Worm (Caenorhabditis elegans): Measurements from ENCODE around the gene fipr-13.

fipr-13 gene

DNA sequence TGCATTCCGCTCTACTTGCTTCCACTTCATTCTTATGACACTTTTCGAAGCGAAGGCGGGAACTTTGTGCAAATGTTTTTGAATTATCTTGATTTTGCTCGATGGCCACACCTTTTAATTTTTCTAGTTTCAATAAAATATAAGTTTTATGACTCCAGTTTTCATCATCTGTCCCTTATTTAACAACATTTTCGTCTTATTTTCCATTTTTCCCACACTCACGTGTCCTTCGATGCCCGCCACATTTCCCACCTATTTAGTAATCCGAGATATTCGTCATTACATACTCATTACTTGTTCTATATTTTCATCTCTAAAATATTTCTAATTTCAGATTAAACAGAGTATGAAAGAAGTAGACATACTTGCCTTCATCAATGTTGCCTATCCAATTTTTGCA lies 30.1 kb downstream of the fipr-13 start, which contains the start of gene srd-49:
Gene srd-49, plus strand, starts transcription at position 301 of the 400 bp plus-strand sequence.
- TF ChIP-seq ama-1 (optimal IDR thresholded peaks at IDR 0.05) (no peak), ceh-9 (tag; optimal IDR thresholded peaks at IDR 0.05) (no peak), pha-4 (tag; optimal IDR thresholded peaks at IDR 0.05) (no peak), nhr-28 (tag; optimal IDR thresholded peaks at IDR 0.05) (no peak), egl-5 (tag; optimal IDR thresholded peaks at IDR 0.05) (no peak)

DNA sequence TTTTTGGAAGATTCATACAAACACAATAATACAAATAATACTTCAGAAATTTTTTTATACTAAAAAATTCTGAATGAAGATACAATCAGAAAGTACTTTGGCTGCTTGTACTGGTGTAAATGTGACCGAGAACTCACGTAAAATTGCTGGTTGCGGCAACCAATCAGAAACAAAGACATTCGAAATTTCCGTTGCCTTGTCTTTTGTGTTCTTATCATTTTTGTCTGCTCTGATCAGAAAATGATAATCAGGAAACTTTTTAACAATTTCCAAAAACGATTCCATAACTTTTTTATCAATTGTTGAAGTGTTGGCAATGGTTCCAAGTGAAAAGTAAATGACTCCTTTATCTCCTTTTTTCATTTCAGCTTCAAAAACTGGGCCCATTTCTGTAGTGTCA lies 32.6 kb downstream of the fipr-13 start:
- TF ChIP-seq nhr-11 (tag; optimal IDR thresholded peaks at IDR 0.05), result no peak
- TF ChIP-seq ztf-11 (tag; optimal IDR thresholded peaks at IDR 0.05), result no peak
- peak; percentile 62 for TF ChIP-seq nfya-1 (tag; optimal IDR thresholded peaks at IDR 0.05; ENCODE audit: insufficient read depth)
- TF ChIP-seq pha-4 (tag; optimal IDR thresholded peaks at IDR 0.05), result peak; percentile 12
- no peak for TF ChIP-seq R02D3.7 (tag; optimal IDR thresholded peaks at IDR 0.05)
- TF ChIP-seq elt-2 (tag; optimal IDR thresholded peaks at IDR 0.05), result peak; percentile 92
- no peak for TF ChIP-seq ceh-82 (tag; optimal IDR thresholded peaks at IDR 0.05)
- peak; percentile 60 for TF ChIP-seq pqm-1 (tag; optimal IDR thresholded peaks at IDR 0.05)

- TF ChIP-seq unc-39 (tag; optimal IDR thresholded peaks at IDR 0.05), result no peak
- no peak for TF ChIP-seq elt-1 (tag; optimal IDR thresholded peaks at IDR 0.05)
- TF ChIP-seq nhr-23 (tag; optimal IDR thresholded peaks at IDR 0.05), result no peak
- no peak for TF ChIP-seq ceh-9 (tag; optimal IDR thresholded peaks at IDR 0.05)
- peak; percentile 61 for TF ChIP-seq elt-2 (tag; optimal IDR thresholded peaks at IDR 0.05)
- TF ChIP-seq ztf-4 (tag; optimal IDR thresholded peaks at IDR 0.05), result no peak
Observed at ce11 chrV:10098429-10098828, 34.1 kb downstream of the fipr-13 start, which contains the start of gene ugt-47. ugt-47 (minus strand) TSS chrV:10098597.

ce11 chrV:10101916-10102315 lies 37.6 kb downstream of the fipr-13 start, which contains the start of gene C08B6.14:
C08B6.14 (minus strand) TSS chrV:10102016.
- TF ChIP-seq nhr-237 (tag; optimal IDR thresholded peaks at IDR 0.05) (no peak), elt-2 (tag; optimal IDR thresholded peaks at IDR 0.05) (no peak), unc-62 (GFP tag; optimal IDR thresholded peaks at IDR 0.05) (no peak), ceh-16 (tag; optimal IDR thresholded peaks at IDR 0.05) (no peak), egl-5 (tag; optimal IDR thresholded peaks at IDR 0.05) (no peak), daf-12 (tag; optimal IDR thresholded peaks at IDR 0.05) (no peak), lin-39 (tag; optimal IDR thresholded peaks at IDR 0.05) (no peak), ceh-82 (tag; optimal IDR thresholded peaks at IDR 0.05) (no peak), eor-1 (tag; optimal IDR thresholded peaks at IDR 0.05) (no peak), egl-27 (tag; optimal IDR thresholded peaks at IDR 0.05) (no peak), fkh-2 (tag; optimal IDR thresholded peaks at IDR 0.05) (no peak), sea-2 (GFP tag; optimal IDR thresholded peaks at IDR 0.05) (no peak), nhr-76 (tag; optimal IDR thresholded peaks at IDR 0.05) (no peak), snpc-4 (tag; optimal IDR thresholded peaks at IDR 0.05) (no peak), nfya-1 (tag; optimal IDR thresholded peaks at IDR 0.05; ENCODE audit: insufficient read depth) (no peak)

- peak; percentile 69 for TF ChIP-seq elt-2 (tag; optimal IDR thresholded peaks at IDR 0.05)
- no peak for TF ChIP-seq nfya-1 (tag; optimal IDR thresholded peaks at IDR 0.05; ENCODE audit: insufficient read depth)
- TF ChIP-seq nhr-28 (tag; optimal IDR thresholded peaks at IDR 0.05), result no peak
- no peak for TF ChIP-seq sea-2 (GFP tag; optimal IDR thresholded peaks at IDR 0.05)
- peak; percentile 11 for TF ChIP-seq pqm-1 (tag; optimal IDR thresholded peaks at IDR 0.05)
- no peak for TF ChIP-seq tbx-2 (tag; optimal IDR thresholded peaks at IDR 0.05)
Observed at ce11 chrV:10103811-10104210, 39.5 kb downstream of the fipr-13 start.

DNA sequence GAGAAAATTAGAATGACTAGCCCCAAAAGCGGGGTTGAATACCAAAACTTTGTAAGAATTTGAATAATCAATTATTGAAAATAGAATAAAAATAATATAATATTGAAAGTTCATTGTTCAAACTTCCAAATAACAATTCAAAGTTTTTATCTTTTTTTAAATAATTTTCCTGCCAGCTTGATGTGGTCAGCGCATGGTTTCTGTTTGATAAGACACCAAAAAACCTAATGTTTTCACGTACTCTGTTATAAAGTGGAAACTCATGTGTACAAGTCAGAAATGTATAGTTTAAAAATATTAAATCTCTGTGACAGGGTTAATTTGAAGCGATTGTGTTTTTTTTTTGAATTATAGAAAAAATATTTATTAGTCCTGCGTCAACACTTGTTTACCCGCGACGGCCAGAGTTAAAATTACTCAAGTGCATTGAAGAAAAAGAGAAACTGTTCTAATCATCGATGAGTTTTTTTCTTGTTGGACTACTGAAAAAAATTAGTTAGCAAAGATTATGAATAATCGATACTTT lies 40.5 kb downstream of the fipr-13 start, which contains the start of gene ugt-17:
Gene ugt-17, minus strand, starts transcription at position 180 of the 526 bp plus-strand sequence.
- peak; percentile 90 for TF ChIP-seq pqm-1 (tag; optimal IDR thresholded peaks at IDR 0.05)
- TF ChIP-seq aly-2 (tag; optimal IDR thresholded peaks at IDR 0.05), result no peak
- TF ChIP-seq elt-2 (tag; optimal IDR thresholded peaks at IDR 0.05), result peak; percentile 76
- TF ChIP-seq mml-1 (tag; optimal IDR thresholded peaks at IDR 0.05), result no peak
- TF ChIP-seq skn-1 (tag; optimal IDR thresholded peaks at IDR 0.05), result no peak
- no peak for TF ChIP-seq fkh-10 (GFP tag; optimal IDR thresholded peaks at IDR 0.05)
- no peak for TF ChIP-seq unc-62 (GFP tag; optimal IDR thresholded peaks at IDR 0.05)
- TF ChIP-seq ceh-9 (tag; optimal IDR thresholded peaks at IDR 0.05), result no peak
- no peak for TF ChIP-seq R02D3.7 (tag; optimal IDR thresholded peaks at IDR 0.05)
- no peak for TF ChIP-seq elt-1 (tag; optimal IDR thresholded peaks at IDR 0.05)
- no peak for TF ChIP-seq lsy-12 (tag; optimal IDR thresholded peaks at IDR 0.05)
- TF ChIP-seq fos-1 (tag; optimal IDR thresholded peaks at IDR 0.05), result no peak
- TF ChIP-seq snpc-4 (tag; optimal IDR thresholded peaks at IDR 0.05), result no peak
- no peak for TF ChIP-seq sea-2 (GFP tag; optimal IDR thresholded peaks at IDR 0.05)
- no peak for TF ChIP-seq tbx-2 (tag; optimal IDR thresholded peaks at IDR 0.05)
- no peak for TF ChIP-seq eor-1 (tag; optimal IDR thresholded peaks at IDR 0.05)
- TF ChIP-seq nhr-77 (tag; optimal IDR thresholded peaks at IDR 0.05), result no peak
- TF ChIP-seq pha-4 (tag; optimal IDR thresholded peaks at IDR 0.05), result peak; percentile 51
- no peak for TF ChIP-seq ztf-11 (tag; optimal IDR thresholded peaks at IDR 0.05)
- TF ChIP-seq zag-1 (tag; optimal IDR thresholded peaks at IDR 0.05), result no peak
- no peak for TF ChIP-seq nhr-237 (tag; optimal IDR thresholded peaks at IDR 0.05)
- TF ChIP-seq nhr-43 (tag; optimal IDR thresholded peaks at IDR 0.05; ENCODE audit: poor library complexity, severe bottlenecking), result no peak
- no peak for TF ChIP-seq ceh-28 (tag; optimal IDR thresholded peaks at IDR 0.05)
- no peak for TF ChIP-seq elt-3 (tag; optimal IDR thresholded peaks at IDR 0.05)
- no peak for TF ChIP-seq ceh-16 (tag; optimal IDR thresholded peaks at IDR 0.05)
